Fruit fly (Drosophila melanogaster) whole organism, wandering third instar larva: ENCODE measurements around the gene CG15431.

Experiments used
- Abd-B ChIP-seq: fragments of >200 bp; optimal IDR thresholded peaks from 2 replicates; lab custom pipeline; 2017; ENCODE audit warnings: missing biosample characterization, missing genetic modification characterization
- CG32264 ChIP-seq: fragments of 200-800 bp; sonication (Bioruptor generic); optimal IDR thresholded peaks from 2 replicates; lab custom pipeline; 2016; ENCODE audit warnings: missing biosample characterization, missing genetic modification characterization
- CG9705 ChIP-seq: fragments of 200-800 bp; sonication (Bioruptor generic); optimal IDR thresholded peaks from 2 replicates; lab custom pipeline; 2018; ENCODE audit warnings: missing biosample characterization, mild to moderate bottlenecking, missing genetic modification characterization
- CrebA ChIP-seq: fragments of 200-800 bp; sonication (Bioruptor generic); optimal IDR thresholded peaks from 2 replicates; lab custom pipeline; 2016; ENCODE audit warnings: missing biosample characterization, mild to moderate bottlenecking, missing genetic modification characterization, borderline replicate concordance
- Dfd ChIP-seq: fragments of >200 bp; optimal IDR thresholded peaks from 2 replicates; lab custom pipeline; 2017; ENCODE audit warnings: missing biosample characterization, missing genetic modification characterization
- Dif ChIP-seq: fragments of 200-275, 200-300 bp; sonication (Bioruptor generic); optimal IDR thresholded peaks from 2 replicates; lab custom pipeline; 2018; ENCODE audit warnings: missing biosample characterization, missing genetic modification characterization; ENCODE audit not compliant: partially characterized antibody
- GATAd ChIP-seq: sonication (Bioruptor generic); optimal IDR thresholded peaks from 2 replicates; lab custom pipeline; 2016; ENCODE audit warnings: missing biosample characterization, missing genetic modification characterization
- HLH106 ChIP-seq: fragments of 200-800 bp; optimal IDR thresholded peaks from 3 replicates; lab custom pipeline; 2019; ENCODE audit warnings: missing biosample characterization, mild to moderate bottlenecking, missing genetic modification characterization, moderate library complexity
- Hnf4 ChIP-seq: fragments of 200-800 bp; sonication (Bioruptor generic); optimal IDR thresholded peaks from 2 replicates; lab custom pipeline; 2016; ENCODE audit warnings: missing biosample characterization, mild to moderate bottlenecking, missing genetic modification characterization
- Hr78 ChIP-seq: fragments of >200 bp; optimal IDR thresholded peaks from 2 replicates; lab custom pipeline; 2017; ENCODE audit warnings: missing biosample characterization, missing genetic modification characterization
- Hr83 ChIP-seq: fragments of 200-300 bp; sonication (Bioruptor generic); optimal IDR thresholded peaks from 2 replicates; lab custom pipeline; 2016; ENCODE audit warnings: missing biosample characterization, mild to moderate bottlenecking, missing genetic modification characterization, moderate library complexity; ENCODE audit not compliant: poor library complexity, severe bottlenecking
- Jra ChIP-seq: sonication (Bioruptor generic); optimal IDR thresholded peaks from 2 replicates; lab custom pipeline; 2016; ENCODE audit warnings: missing biosample characterization, missing genetic modification characterization
- Mio ChIP-seq: sonication (Bioruptor generic); optimal IDR thresholded peaks from 2 replicates; lab custom pipeline; 2016; ENCODE audit warnings: missing biosample characterization, missing genetic modification characterization
- Myc ChIP-seq: fragments of >200 bp; optimal IDR thresholded peaks from 2 replicates; lab custom pipeline; 2017
- N ChIP-seq: fragments of >200 bp; optimal IDR thresholded peaks from 2 replicates; lab custom pipeline; 2018; ENCODE audit warnings: missing biosample characterization, missing external identifiers, missing genetic modification characterization
- OdsH ChIP-seq: fragments of 200-800 bp; sonication (Bioruptor generic); optimal IDR thresholded peaks from 2 replicates; lab custom pipeline; 2016; ENCODE audit warnings: missing biosample characterization, mild to moderate bottlenecking, missing genetic modification characterization
- Rel ChIP-seq, 2 experiments: fragments of 200-800 bp; sonication (Bioruptor generic) in 1 of 2; optimal IDR thresholded peaks; 2 replicates in 1 of 2; 3 replicates in 1 of 2; lab custom pipeline; 2016 to 2019; ENCODE audit warnings: mild to moderate bottlenecking in 2 of 2, missing biosample characterization in 2 of 2, missing genetic modification characterization in 2 of 2, moderate library complexity in 1 of 2
- Sp1 ChIP-seq: fragments of 200-800 bp; sonication (Bioruptor generic); optimal IDR thresholded peaks from 3 replicates; lab custom pipeline; 2019; ENCODE audit warnings: missing biosample characterization, mild to moderate bottlenecking, missing genetic modification characterization, moderate library complexity
- Vsx2 ChIP-seq: fragments of 200-300, 225-300 bp; sonication (Bioruptor generic); optimal IDR thresholded peaks from 2 replicates; lab custom pipeline; 2018; ENCODE audit warnings: missing biosample characterization, missing genetic modification characterization; ENCODE audit not compliant: partially characterized antibody
- br ChIP-seq: fragments of 200-800 bp; sonication (Bioruptor generic); optimal IDR thresholded peaks from 2 replicates; lab custom pipeline; 2016; ENCODE audit warnings: missing biosample characterization, missing genetic modification characterization
- brk ChIP-seq: fragments of 200-800 bp; sonication (Bioruptor generic); optimal IDR thresholded peaks from 2 replicates; lab custom pipeline; 2016; ENCODE audit warnings: missing biosample characterization, mild to moderate bottlenecking, missing genetic modification characterization
- dl ChIP-seq, 2 experiments: fragments of 175-275, 200-275 bp in 1 of 2; fragments of 200-275 bp in 1 of 2; sonication (Bioruptor generic); optimal IDR thresholded peaks; lab custom pipeline; 2018; ENCODE audit warnings: mild to moderate bottlenecking in 2 of 2, missing biosample characterization in 2 of 2, missing genetic modification characterization in 2 of 2, moderate library complexity in 2 of 2; ENCODE audit not compliant: partially characterized antibody in 2 of 2, insufficient read depth in 1 of 2
- dmrt93B ChIP-seq: fragments of 200-800 bp; sonication (Bioruptor generic); optimal IDR thresholded peaks from 2 replicates; lab custom pipeline; 2018; ENCODE audit warnings: missing biosample characterization, mild to moderate bottlenecking, missing genetic modification characterization
- dsf ChIP-seq: sonication (Bioruptor generic); optimal IDR thresholded peaks from 2 replicates; lab custom pipeline; 2016; ENCODE audit warnings: missing biosample characterization, missing genetic modification characterization, borderline replicate concordance
- ey ChIP-seq: fragments of 200-800 bp; sonication (Bioruptor generic); optimal IDR thresholded peaks from 2 replicates; lab custom pipeline; 2016; ENCODE audit warnings: missing biosample characterization, missing genetic modification characterization
- foxo ChIP-seq, 2 experiments: fragments of 200-800 bp; sonication (Bioruptor generic); optimal IDR thresholded peaks; 2 replicates in 1 of 2; 3 replicates in 1 of 2; lab custom pipeline; 2016 to 2017; ENCODE audit warnings: missing biosample characterization in 2 of 2, missing genetic modification characterization in 2 of 2
- fru ChIP-seq: fragments of 200-800 bp; sonication (Bioruptor generic); optimal IDR thresholded peaks from 3 replicates; lab custom pipeline; 2016; ENCODE audit warnings: missing biosample characterization, mild to moderate bottlenecking, missing genetic modification characterization
- h ChIP-seq: fragments of 200-800 bp; sonication (Bioruptor generic); optimal IDR thresholded peaks from 3 replicates; lab custom pipeline; 2016; ENCODE audit warnings: missing biosample characterization, mild to moderate bottlenecking, missing genetic modification characterization
- jim ChIP-seq: fragments of 175-275, 200-325 bp; sonication (Bioruptor generic); optimal IDR thresholded peaks from 2 replicates; lab custom pipeline; 2016; ENCODE audit warnings: missing biosample characterization, mild to moderate bottlenecking, missing genetic modification characterization
- lola ChIP-seq: fragments of >200 bp; optimal IDR thresholded peaks from 2 replicates; lab custom pipeline; 2017; ENCODE audit warnings: missing biosample characterization, missing genetic modification characterization
- pan ChIP-seq: fragments of >200 bp; optimal IDR thresholded peaks from 2 replicates; lab custom pipeline; 2017
- psq ChIP-seq: fragments of 200-800 bp; sonication (Bioruptor generic); optimal IDR thresholded peaks from 3 replicates; lab custom pipeline; 2017; ENCODE audit warnings: missing biosample characterization, mild to moderate bottlenecking, missing genetic modification characterization, moderate library complexity
- rgr ChIP-seq: fragments of 200-800 bp; sonication (Bioruptor generic); optimal IDR thresholded peaks from 3 replicates; lab custom pipeline; 2016; ENCODE audit warnings: missing biosample characterization, mild to moderate bottlenecking, missing genetic modification characterization
- sage ChIP-seq: fragments of 200-800 bp; sonication (Bioruptor generic); optimal IDR thresholded peaks from 2 replicates; lab custom pipeline; 2016; ENCODE audit warnings: missing biosample characterization, mild to moderate bottlenecking, missing genetic modification characterization
- sv ChIP-seq: fragments of 200-800 bp; sonication (Bioruptor generic); optimal IDR thresholded peaks from 3 replicates; lab custom pipeline; 2016; ENCODE audit warnings: missing biosample characterization, missing genetic modification characterization
- tai ChIP-seq: sonication (Bioruptor generic); optimal IDR thresholded peaks from 2 replicates; lab custom pipeline; 2016; ENCODE audit warnings: missing biosample characterization, missing genetic modification characterization
- usp ChIP-seq: fragments of >200 bp; optimal IDR thresholded peaks from 2 replicates; lab custom pipeline; 2017; ENCODE audit warnings: missing biosample characterization, missing genetic modification characterization
- woc ChIP-seq: sonication (Bioruptor generic); optimal IDR thresholded peaks from 2 replicates; lab custom pipeline; 2016; ENCODE audit warnings: missing biosample characterization, mild to moderate bottlenecking, missing genetic modification characterization

The CG15431 gene

dm6 chr2L:4364914-4365313, 76.2 kb downstream of the CG15431 start:
- TF ChIP-seq Dfd (GFP tag; lab: Kevin White, UChicago) = no peak
- no peak for TF ChIP-seq HLH106 (tag; lab: Kevin White, UChicago)
- no peak for TF ChIP-seq rgr (GFP tag; lab: Kevin White, UChicago)
- TF ChIP-seq ey (GFP tag; lab: Kevin White, UChicago) = no peak

dm6 chr2L:4363707-4364270, 77.3 kb downstream of the CG15431 start:
- TF ChIP-seq psq (GFP tag; lab: Kevin White, UChicago) = no peak
- no peak for TF ChIP-seq dmrt93B (GFP tag; lab: Kevin White, UChicago)
- TF ChIP-seq dsf = no peak
- no peak for TF ChIP-seq CrebA (GFP tag; lab: Kevin White, UChicago)
- TF ChIP-seq sage = no peak
- no peak for TF ChIP-seq Jra (GFP tag; lab: Kevin White, UChicago)
- no peak for TF ChIP-seq lola (GFP tag; lab: Kevin White, UChicago)
- TF ChIP-seq Rel (GFP tag; optimal IDR thresholded peaks at IDR 0.05; lab: Kevin White, UChicago) = no peak
- no peak for TF ChIP-seq Rel (tag; optimal IDR thresholded peaks at IDR 0.05; lab: Kevin White, UChicago)
- TF ChIP-seq Hnf4 = no peak
- TF ChIP-seq Hr78 (GFP tag; lab: Kevin White, UChicago) = no peak
- TF ChIP-seq dl (GFP tag; optimal IDR thresholded peaks at IDR 0.05; lab: Kevin White, UChicago; ENCODE audit: insufficient read depth in 1 of 2, partially characterized antibody in 2 of 2) = no peak
- TF ChIP-seq rgr (GFP tag; lab: Kevin White, UChicago) = no peak
- TF ChIP-seq Mio (GFP tag; lab: Kevin White, UChicago) = no peak

DNA sequence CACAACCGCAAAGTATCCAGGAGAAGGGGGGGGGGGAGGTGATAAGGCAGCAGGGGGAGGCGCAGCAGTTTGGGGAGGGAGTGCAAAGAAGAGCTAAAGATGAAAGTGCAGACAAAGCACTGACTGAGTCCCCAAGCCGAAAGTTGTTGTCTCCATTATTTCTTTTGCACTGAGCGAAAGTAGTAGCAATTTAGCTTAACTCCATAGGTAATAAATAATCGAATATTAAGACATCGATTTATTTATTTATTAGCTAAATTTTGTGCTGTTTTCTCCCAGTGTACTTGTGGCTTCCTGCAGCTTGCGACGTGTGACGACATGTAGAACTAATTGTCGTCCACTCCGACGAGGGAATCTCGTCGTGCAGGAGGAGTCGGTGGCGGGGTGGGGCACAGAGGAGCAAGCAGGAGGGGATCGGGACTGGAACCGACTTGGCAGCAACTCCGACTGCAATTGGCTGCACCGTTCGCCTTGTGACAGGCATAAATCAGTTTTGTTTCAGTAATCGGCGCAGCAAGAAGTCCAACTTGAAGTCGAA, 79.6 kb downstream of the CG15431 start, which contains the start of gene Traf4:
Traf4 (plus strand) TSS at position 488 of the 538 bp plus-strand sequence.
- TF ChIP-seq Abd-B (GFP tag; lab: Kevin White, UChicago) = no peak
- no peak for TF ChIP-seq N (GFP tag; lab: Kevin White, UChicago)
- TF ChIP-seq dsf = no peak
- peak in 1 of 2 experiments; percentile 62 for TF ChIP-seq foxo (GFP tag; optimal IDR thresholded peaks at IDR 0.05; lab: Kevin White, UChicago)
- TF ChIP-seq pan (lab: Kevin White, UChicago) = no peak
- TF ChIP-seq Vsx2 (GFP tag; lab: Kevin White, UChicago) = no peak
- no peak for TF ChIP-seq Rel (GFP tag; optimal IDR thresholded peaks at IDR 0.05; lab: Kevin White, UChicago)
- no peak for TF ChIP-seq Rel (tag; optimal IDR thresholded peaks at IDR 0.05; lab: Kevin White, UChicago)
- peak; percentile 27 for TF ChIP-seq woc (GFP tag; lab: Kevin White, UChicago)
- peak; percentile 40 for TF ChIP-seq Hnf4
- no peak for TF ChIP-seq dmrt93B (GFP tag; lab: Kevin White, UChicago)
- no peak for TF ChIP-seq lola (GFP tag; lab: Kevin White, UChicago)
- TF ChIP-seq Hr83 = no peak
- TF ChIP-seq Dif (GFP tag; lab: Kevin White, UChicago) = no peak
- TF ChIP-seq fru (GFP tag; lab: Kevin White, UChicago) = peak; percentile 32
- TF ChIP-seq usp (GFP tag; lab: Kevin White, UChicago) = no peak
- no peak for TF ChIP-seq jim (GFP tag; lab: Kevin White, UChicago)
- TF ChIP-seq GATAd (GFP tag; lab: Kevin White, UChicago) = no peak
- TF ChIP-seq brk (GFP tag; lab: Kevin White, UChicago) = peak; percentile 26
- peak; percentile 38 for TF ChIP-seq Sp1 (GFP tag; lab: Kevin White, UChicago)
- peak; percentile 54 for TF ChIP-seq h
- peak; percentile 19 for TF ChIP-seq br
- TF ChIP-seq Dfd (GFP tag; lab: Kevin White, UChicago) = no peak
- no peak for TF ChIP-seq tai (GFP tag; lab: Kevin White, UChicago)
- TF ChIP-seq CG9705 = no peak
- TF ChIP-seq Myc (lab: Kevin White, UChicago) = no peak
- TF ChIP-seq sv (GFP tag; lab: Kevin White, UChicago) = no peak
- no peak for TF ChIP-seq CG32264 (GFP tag; lab: Kevin White, UChicago)
- TF ChIP-seq CrebA (GFP tag; lab: Kevin White, UChicago) = no peak
- TF ChIP-seq Mio (GFP tag; lab: Kevin White, UChicago) = no peak
- TF ChIP-seq dl (GFP tag; optimal IDR thresholded peaks at IDR 0.05; lab: Kevin White, UChicago; ENCODE audit: insufficient read depth in 1 of 2, partially characterized antibody in 2 of 2) = no peak
- TF ChIP-seq sage = no peak
- no peak for TF ChIP-seq Hr78 (GFP tag; lab: Kevin White, UChicago)
- TF ChIP-seq rgr (GFP tag; lab: Kevin White, UChicago) = peak; percentile 26
- TF ChIP-seq HLH106 (tag; lab: Kevin White, UChicago) = peak; percentile 46
- peak; percentile 83 for TF ChIP-seq psq (GFP tag; lab: Kevin White, UChicago)
- TF ChIP-seq Jra (GFP tag; lab: Kevin White, UChicago) = no peak
- peak; percentile 33 for TF ChIP-seq OdsH (GFP tag; lab: Kevin White, UChicago)
- no peak for TF ChIP-seq ey (GFP tag; lab: Kevin White, UChicago)
